Worm (Caenorhabditis elegans) whole organism, L1 larva: ENCODE measurements around the gene T28B11.1.

Source experiments
- C34B4.2 ChIP-seq: sonication (generic microtip); optimal IDR thresholded peaks from 2 replicates; lab custom pipeline; 2017; ENCODE audit warnings: mild to moderate bottlenecking, missing genetic modification characterization, missing compliant biosample characterization
- Y116A8C.19 ChIP-seq: sonication (generic microtip); optimal IDR thresholded peaks from 2 replicates; lab custom pipeline; 2016; ENCODE audit warnings: missing compliant biosample characterization, missing genetic modification characterization, borderline replicate concordance
- alr-1 ChIP-seq: fragments of 200-800 bp; sonication (Bioruptor generic); optimal IDR thresholded peaks from 2 replicates; lab custom pipeline; 2018; ENCODE audit warnings: borderline replicate concordance, mild to moderate bottlenecking, missing genetic modification characterization, missing compliant biosample characterization
- aly-2 ChIP-seq: fragments of 150-350 bp; optimal IDR thresholded peaks from 2 replicates; lab custom pipeline; 2014; ENCODE audit warnings: missing biosample characterization, missing genetic modification characterization
- ama-1 ChIP-seq: fragments of 150-350 bp; optimal IDR thresholded peaks from 2 replicates; lab custom pipeline; 2014
- blmp-1 ChIP-seq: fragments of 150-350 bp; optimal IDR thresholded peaks from 2 replicates; lab custom pipeline; 2014; ENCODE audit warnings: missing biosample characterization, missing genetic modification characterization
- ceh-63 ChIP-seq: fragments of 200-800 bp; sonication (Bioruptor generic); optimal IDR thresholded peaks from 2 replicates; lab custom pipeline; 2018; ENCODE audit warnings: mild to moderate bottlenecking, missing genetic modification characterization, missing compliant biosample characterization
- ceh-8 ChIP-seq: fragments of 200-800 bp; sonication (Bioruptor generic); optimal IDR thresholded peaks from 2 replicates; lab custom pipeline; 2018; ENCODE audit warnings: mild to moderate bottlenecking, missing genetic modification characterization, moderate library complexity, missing compliant biosample characterization
- ceh-88 ChIP-seq: fragments of 200-800 bp; sonication (Bioruptor generic); IDR thresholded peaks from 2 replicates; pipeline ENCODE4 v1.3.6; 2022; ENCODE audit warnings: missing genetic modification characterization, missing compliant biosample characterization
- ces-1 ChIP-seq: fragments of 150-350 bp; optimal IDR thresholded peaks from 2 replicates; lab custom pipeline; 2014; ENCODE audit warnings: missing biosample characterization, missing genetic modification reagents, missing genetic modification characterization
- dsc-1 ChIP-seq: sonication (generic microtip); optimal IDR thresholded peaks from 2 replicates; lab custom pipeline; 2016; ENCODE audit warnings: mild to moderate bottlenecking, missing genetic modification characterization, missing compliant biosample characterization
- efl-3 ChIP-seq: fragments of 200-800 bp; sonication (Bioruptor generic); optimal IDR thresholded peaks from 2 replicates; lab custom pipeline; 2018; ENCODE audit warnings: mild to moderate bottlenecking, missing genetic modification characterization, missing compliant biosample characterization
- egl-27 ChIP-seq, 2 experiments: fragments of 150-350 bp in 1 of 2; sonication (generic microtip); optimal IDR thresholded peaks; 3 replicates each; lab custom pipeline; 2017 to 2018; ENCODE audit warnings: missing biosample characterization in 2 of 2, missing genetic modification characterization in 2 of 2, missing genetic modification reagents in 2 of 2
- fkh-10 ChIP-seq: sonication (generic microtip); optimal IDR thresholded peaks from 2 replicates; lab custom pipeline; 2017; ENCODE audit warnings: missing biosample characterization, missing genetic modification reagents, missing genetic modification characterization
- fkh-4 ChIP-seq: sonication (generic microtip); optimal IDR thresholded peaks from 2 replicates; lab custom pipeline; 2016; ENCODE audit warnings: missing compliant biosample characterization, missing genetic modification characterization, borderline replicate concordance
- fos-1 ChIP-seq: fragments of 150-350 bp; optimal IDR thresholded peaks from 2 replicates; lab custom pipeline; 2014; ENCODE audit warnings: missing biosample characterization, missing genetic modification characterization
- grh-1 ChIP-seq: fragments of 200-800 bp; sonication (Bioruptor generic); IDR thresholded peaks from 2 replicates; pipeline ENCODE4 v1.3.6; 2022; ENCODE audit warnings: missing genetic modification reagents, missing genetic modification characterization, missing compliant biosample characterization
- hlh-4 ChIP-seq: sonication (generic microtip); optimal IDR thresholded peaks from 2 replicates; lab custom pipeline; 2016; ENCODE audit warnings: mild to moderate bottlenecking, missing genetic modification characterization, missing compliant biosample characterization
- hpl-2 ChIP-seq: fragments of 150-350 bp; optimal IDR thresholded peaks from 2 replicates; lab custom pipeline; 2014; ENCODE audit warnings: missing biosample characterization, missing genetic modification reagents, missing genetic modification characterization
- irx-1 ChIP-seq: sonication (generic microtip); optimal IDR thresholded peaks from 2 replicates; lab custom pipeline; 2016; ENCODE audit warnings: missing genetic modification characterization, missing compliant biosample characterization
- lin-13 ChIP-seq: fragments of 150-350 bp; optimal IDR thresholded peaks from 2 replicates; lab custom pipeline; 2014; ENCODE audit warnings: missing biosample characterization, missing genetic modification reagents, missing genetic modification characterization
- lin-15B ChIP-seq: fragments of 150-350 bp; sonication (generic microtip); optimal IDR thresholded peaks from 3 replicates; lab custom pipeline; 2014; ENCODE audit warnings: missing biosample characterization, missing genetic modification characterization
- lin-39 ChIP-seq: fragments of 150-350 bp; optimal IDR thresholded peaks from 2 replicates; lab custom pipeline; 2014; ENCODE audit warnings: missing biosample characterization, missing genetic modification reagents, missing genetic modification characterization
- lir-3 ChIP-seq: sonication (generic microtip); optimal IDR thresholded peaks from 2 replicates; lab custom pipeline; 2016; ENCODE audit warnings: mild to moderate bottlenecking, missing genetic modification characterization, moderate library complexity, missing compliant biosample characterization; ENCODE audit not compliant: poor library complexity
- lsy-2 ChIP-seq, 2 experiments: fragments of 150-350 bp; optimal IDR thresholded peaks; 2 replicates each; lab custom pipeline; 2014; ENCODE audit warnings: missing biosample characterization in 2 of 2, missing genetic modification characterization in 2 of 2
- mab-9 ChIP-seq: fragments of 200-800 bp; sonication (Bioruptor generic); IDR thresholded peaks from 2 replicates; pipeline ENCODE4 v1.3.6; 2022; ENCODE audit warnings: missing genetic modification reagents, missing genetic modification characterization, missing compliant biosample characterization
- nhr-11 ChIP-seq: fragments of 150-350 bp; optimal IDR thresholded peaks from 2 replicates; lab custom pipeline; 2014; ENCODE audit warnings: missing biosample characterization, missing genetic modification characterization
- nhr-12 ChIP-seq: sonication (generic microtip); optimal IDR thresholded peaks from 2 replicates; lab custom pipeline; 2017; ENCODE audit warnings: missing biosample characterization, missing genetic modification characterization
- nhr-19 ChIP-seq: fragments of 200-800 bp; sonication (Bioruptor generic); conservative IDR thresholded peaks from 2 replicates; pipeline ENCODE4 v1.3.6; 2022; ENCODE audit warnings: missing genetic modification characterization, missing compliant biosample characterization
- nhr-237 ChIP-seq: fragments of 150-350 bp; optimal IDR thresholded peaks from 2 replicates; lab custom pipeline; 2014; ENCODE audit warnings: missing biosample characterization, missing genetic modification characterization
- nhr-28 ChIP-seq: fragments of 150-350 bp; optimal IDR thresholded peaks from 2 replicates; lab custom pipeline; 2014; ENCODE audit warnings: missing biosample characterization, missing genetic modification characterization
- nhr-47 ChIP-seq: sonication (generic microtip); optimal IDR thresholded peaks from 2 replicates; lab custom pipeline; 2016; ENCODE audit warnings: mild to moderate bottlenecking, missing genetic modification characterization, moderate library complexity, missing compliant biosample characterization
- nhr-71 ChIP-seq: sonication (generic microtip); optimal IDR thresholded peaks from 2 replicates; lab custom pipeline; 2016; ENCODE audit warnings: mild to moderate bottlenecking, missing genetic modification characterization, moderate library complexity, missing compliant biosample characterization
- nhr-84 ChIP-seq: sonication (generic microtip); optimal IDR thresholded peaks from 2 replicates; lab custom pipeline; 2017; ENCODE audit warnings: missing biosample characterization, missing genetic modification characterization
- nhr-85 ChIP-seq: sonication (generic microtip); peaks from one replicate; lab custom pipeline; 2016; ENCODE audit warnings: missing genetic modification characterization, inconsistent platforms, missing compliant biosample characterization
- nhr-90 ChIP-seq: sonication (generic microtip); optimal IDR thresholded peaks from 2 replicates; lab custom pipeline; 2016; ENCODE audit warnings: mild to moderate bottlenecking, missing genetic modification characterization, missing compliant biosample characterization; ENCODE audit not compliant: poor library complexity
- pag-3 ChIP-seq: sonication (generic microtip); optimal IDR thresholded peaks from 2 replicates; lab custom pipeline; 2017; ENCODE audit warnings: missing genetic modification characterization, mild to moderate bottlenecking, missing compliant biosample characterization, antibody characterized with exemption, borderline replicate concordance; ENCODE audit not compliant: insufficient read depth
- rnt-1 ChIP-seq: sonication (generic microtip); optimal IDR thresholded peaks from 2 replicates; lab custom pipeline; 2016; ENCODE audit warnings: mild to moderate bottlenecking, missing genetic modification characterization, moderate library complexity, missing compliant biosample characterization
- skn-1 ChIP-seq: fragments of 150-350 bp; optimal IDR thresholded peaks from 2 replicates; lab custom pipeline; 2014; ENCODE audit warnings: missing biosample characterization, missing genetic modification characterization
- tlp-1 ChIP-seq: fragments of 150-350 bp; optimal IDR thresholded peaks from 2 replicates; lab custom pipeline; 2014; ENCODE audit warnings: missing biosample characterization, missing genetic modification characterization
- unc-30 ChIP-seq: sonication (generic microtip); optimal IDR thresholded peaks from 2 replicates; lab custom pipeline; 2017; ENCODE audit warnings: missing biosample characterization, missing genetic modification characterization
- unc-98 ChIP-seq: fragments of 200-800 bp; sonication (Bioruptor generic); IDR thresholded peaks from 2 replicates; pipeline ENCODE4 v1.3.6; 2022; ENCODE audit warnings: missing genetic modification characterization, missing compliant biosample characterization
- xbp-1 ChIP-seq: sonication (generic microtip); optimal IDR thresholded peaks from 2 replicates; lab custom pipeline; 2016; ENCODE audit warnings: missing genetic modification characterization, missing compliant biosample characterization
- zip-4 ChIP-seq: fragments of 200-800 bp; sonication (Bioruptor generic); optimal IDR thresholded peaks from 2 replicates; lab custom pipeline; 2018; ENCODE audit warnings: mild to moderate bottlenecking, missing genetic modification characterization, moderate library complexity, missing compliant biosample characterization
- ztf-4 ChIP-seq: fragments of 150-350 bp; optimal IDR thresholded peaks from 2 replicates; lab custom pipeline; 2014; ENCODE audit warnings: missing biosample characterization, missing genetic modification characterization

T28B11.1 gene

DNA sequence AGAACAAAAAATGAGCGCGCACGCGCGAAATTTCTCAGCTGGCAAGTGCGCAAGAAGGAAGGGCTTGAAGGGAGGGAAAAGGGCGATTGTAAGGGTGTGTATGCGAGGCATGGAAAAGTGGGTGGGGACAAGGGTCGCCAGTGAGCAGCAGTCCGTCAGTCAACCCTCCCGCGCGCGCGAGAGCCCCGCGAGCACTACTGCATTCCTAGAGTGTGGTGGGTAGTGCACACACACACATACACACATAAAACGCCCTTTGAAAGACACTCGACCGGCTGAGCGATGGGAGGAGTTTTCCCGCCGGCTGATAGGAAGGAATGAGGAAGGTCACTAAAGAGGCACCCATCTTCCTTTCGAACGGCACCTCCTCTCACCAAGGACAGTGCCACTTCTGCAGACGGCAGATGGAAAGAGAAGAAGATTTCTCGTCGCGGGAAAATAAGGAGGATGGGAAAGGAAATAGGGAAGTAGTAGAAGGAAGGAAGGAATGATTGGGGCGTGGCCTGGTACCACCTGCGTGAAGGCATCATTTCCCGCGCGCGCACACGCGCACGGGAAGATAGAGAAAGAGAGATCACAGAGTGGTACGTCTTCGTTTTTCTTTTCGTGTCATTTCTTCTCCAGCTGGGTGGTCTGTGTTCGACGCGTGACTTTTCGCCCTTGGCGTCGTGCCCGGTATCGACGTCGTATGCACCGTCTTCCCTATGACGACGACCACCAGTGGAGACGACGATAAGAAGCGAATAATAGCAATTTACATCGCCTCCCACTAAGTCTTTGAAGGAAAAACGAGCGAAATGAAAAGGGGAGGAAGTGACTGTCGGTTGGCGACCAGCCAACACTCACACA is 15.1 kb downstream of the T28B11.1 start (continued):
- peak; percentile 12 for TF ChIP-seq lir-3 (tag; lab: Kevin White, UChicago)

- no peak for TF ChIP-seq nhr-28 (tag; lab: Kevin White, UChicago)
- TF ChIP-seq nhr-19 (GFP tag; lab: Robert Waterston, UW), result peak; percentile 96
- TF ChIP-seq nhr-90 (tag; lab: Kevin White, UChicago), result peak; percentile 80
- TF ChIP-seq aly-2, result no peak
- peak; percentile 43 for TF ChIP-seq ceh-63
- no peak for TF ChIP-seq C34B4.2 (tag; lab: Kevin White, UChicago)
- peak; percentile 99 for TF ChIP-seq nhr-85 (tag; lab: Kevin White, UChicago)
- peak; percentile 67 for TF ChIP-seq nhr-237 (tag; lab: Kevin White, UChicago)
- TF ChIP-seq nhr-11 (tag; lab: Kevin White, UChicago), result no peak
- peak; percentile 2 for TF ChIP-seq lin-15B (tag; lab: Kevin White, UChicago)
- peak; percentile 92 for TF ChIP-seq ceh-88 (GFP tag; lab: Robert Waterston, UW)
- peak; percentile 89 for TF ChIP-seq mab-9
- TF ChIP-seq hpl-2, result peak; percentile 31
- TF ChIP-seq rnt-1 (tag; lab: Kevin White, UChicago), result peak; percentile 98
- peak; percentile 91 for TF ChIP-seq ztf-4 (tag; lab: Kevin White, UChicago)
- TF ChIP-seq unc-98, result peak; percentile 48; the same call in 1 of the 2 replicates
- TF ChIP-seq dsc-1 (tag; lab: Kevin White, UChicago), result peak; percentile 96
- peak; percentile 92 for TF ChIP-seq skn-1 (tag; lab: Kevin White, UChicago)
- TF ChIP-seq fkh-10, result peak; percentile 94
- TF ChIP-seq egl-27 (tag; optimal IDR thresholded peaks at IDR 0.05; lab: Kevin White, UChicago), result peak; percentile 60 to 78
- no peak for TF ChIP-seq nhr-84 (tag; lab: Kevin White, UChicago)
- peak; percentile 97 for TF ChIP-seq xbp-1 (tag; lab: Kevin White, UChicago)
- TF ChIP-seq blmp-1, result peak; percentile 86
- TF ChIP-seq grh-1 (GFP tag; lab: Robert Waterston, UW), result peak; percentile 93
- TF ChIP-seq zip-4 (GFP tag; lab: Kevin White, UChicago), result peak; percentile 89
- TF ChIP-seq lin-39 (tag; lab: Kevin White, UChicago), result peak; percentile 84
- TF ChIP-seq lin-13 (GFP tag; lab: Kevin White, UChicago), result peak; percentile 92
- TF ChIP-seq fos-1 (tag; lab: Kevin White, UChicago), result peak; percentile 44
- peak; percentile 85 for TF ChIP-seq fkh-4 (tag; lab: Kevin White, UChicago)
- peak; percentile 94 for TF ChIP-seq nhr-47 (tag; lab: Kevin White, UChicago)
- peak; percentile 93 for TF ChIP-seq ceh-8 (GFP tag; lab: Kevin White, UChicago)
- TF ChIP-seq pag-3 (tag; lab: Kevin White, UChicago), result peak; percentile 88
- no peak for TF ChIP-seq alr-1 (tag; lab: Kevin White, UChicago)
- no peak for TF ChIP-seq nhr-12 (tag; lab: Kevin White, UChicago)
- no peak for TF ChIP-seq tlp-1
- peak; percentile 1 for TF ChIP-seq efl-3 (GFP tag; lab: Kevin White, UChicago)
- TF ChIP-seq ama-1, result peak; percentile 55
- TF ChIP-seq Y116A8C.19 (tag; lab: Kevin White, UChicago), result no peak
- no peak for TF ChIP-seq hlh-4 (tag; lab: Kevin White, UChicago)
- TF ChIP-seq lir-3 (tag; lab: Kevin White, UChicago), result peak; percentile 58
- TF ChIP-seq lsy-2 (tag; optimal IDR thresholded peaks at IDR 0.05; lab: Kevin White, UChicago), result peak; percentile 89 to 90
- no peak for TF ChIP-seq unc-30 (tag; lab: Kevin White, UChicago)
- peak; percentile 92 for TF ChIP-seq irx-1
- TF ChIP-seq nhr-71 (tag; lab: Kevin White, UChicago), result peak; percentile 98
- TF ChIP-seq ces-1 (GFP tag; lab: Kevin White, UChicago), result no peak
These were observed 16.8 kb downstream of the T28B11.1 start for ce11 chrV:10715158-10716152.
